Worm (Caenorhabditis elegans) whole organism, early embryonic: ENCODE measurements around the gene W07G4.2.

Experiments
- B0310.2 ChIP-seq: sonication (generic microtip); optimal IDR thresholded peaks from 2 replicates; lab custom pipeline; 2016; ENCODE audit warnings: mild to moderate bottlenecking, missing genetic modification characterization, missing compliant biosample characterization
- F13C5.2 ChIP-seq: sonication (generic microtip); optimal IDR thresholded peaks from 2 replicates; lab custom pipeline; 2017; ENCODE audit warnings: mild to moderate bottlenecking, missing genetic modification characterization, inconsistent platforms, missing compliant biosample characterization
- aly-1 ChIP-seq: sonication (generic microtip); optimal IDR thresholded peaks from 2 replicates; lab custom pipeline; 2016; ENCODE audit warnings: missing genetic modification characterization, missing compliant biosample characterization
- ama-1 ChIP-seq: fragments of 150-350 bp; optimal IDR thresholded peaks from 2 replicates; lab custom pipeline; 2014
- ceh-13 ChIP-seq: fragments of 200-800 bp; sonication (Bioruptor generic); optimal IDR thresholded peaks from 2 replicates; lab custom pipeline; 2018; ENCODE audit warnings: mild to moderate bottlenecking, missing genetic modification characterization, missing compliant biosample characterization
- ceh-36 ChIP-seq: sonication (generic microtip); optimal IDR thresholded peaks from 2 replicates; lab custom pipeline; 2016; ENCODE audit warnings: missing genetic modification characterization, inconsistent platforms, missing compliant biosample characterization
- ets-7 ChIP-seq: sonication (generic microtip); optimal IDR thresholded peaks from 2 replicates; lab custom pipeline; 2016; ENCODE audit warnings: missing genotype, missing genetic modification characterization, missing compliant biosample characterization
- flt-1 ChIP-seq: fragments of 200-800 bp; sonication (Bioruptor generic); IDR thresholded peaks from 2 replicates; pipeline ENCODE4 v1.3.6; 2022; ENCODE audit warnings: missing genetic modification characterization, missing compliant biosample characterization
- hmbx-1 ChIP-seq: sonication (generic microtip); optimal IDR thresholded peaks from 2 replicates; lab custom pipeline; 2016; ENCODE audit warnings: mild to moderate bottlenecking, missing genetic modification characterization, missing compliant biosample characterization
- hmg-4 ChIP-seq: fragments of 200-800 bp; sonication (Bioruptor generic); optimal IDR thresholded peaks from 2 replicates; lab custom pipeline; 2018; ENCODE audit warnings: mild to moderate bottlenecking, missing genetic modification characterization, missing compliant biosample characterization
- hnd-1 ChIP-seq: sonication (generic microtip); optimal IDR thresholded peaks from 2 replicates; lab custom pipeline; 2016; ENCODE audit warnings: missing genetic modification characterization, missing compliant biosample characterization
- pes-1 ChIP-seq: fragments of 200-800 bp; sonication (Bioruptor generic); IDR thresholded peaks from 2 replicates; pipeline ENCODE4 v1.3.6; 2022; ENCODE audit warnings: missing genetic modification reagents, missing genetic modification characterization, missing compliant biosample characterization
- scrt-1 ChIP-seq: fragments of 200-800 bp; sonication (Bioruptor generic); IDR thresholded peaks from 2 replicates; pipeline ENCODE4 v1.3.6; 2022; ENCODE audit warnings: missing genetic modification characterization, missing compliant biosample characterization
- sea-1 ChIP-seq: fragments of 200-800 bp; sonication (Bioruptor generic); conservative IDR thresholded peaks from 2 replicates; pipeline ENCODE4 v1.3.6; 2022; ENCODE audit warnings: missing genetic modification characterization, missing compliant biosample characterization
- tbx-11 ChIP-seq: fragments of 200-800 bp; sonication (Bioruptor generic); IDR thresholded peaks from 2 replicates; pipeline ENCODE4 v1.3.6; 2022; ENCODE audit warnings: missing genetic modification characterization, missing compliant biosample characterization
- tbx-37 ChIP-seq: fragments of 200-800 bp; sonication (Bioruptor generic); conservative IDR thresholded peaks from 2 replicates; pipeline ENCODE4 v1.3.6; 2022; ENCODE audit warnings: missing genetic modification reagents, missing genetic modification characterization, missing compliant biosample characterization
- tra-4 ChIP-seq: sonication (generic microtip); optimal IDR thresholded peaks from 2 replicates; lab custom pipeline; 2017; ENCODE audit warnings: missing genetic modification characterization, missing compliant biosample characterization

Gene W07G4.2

ce11 chrV:13053635-13054034, 17.3 kb upstream of the W07G4.2 start, which contains the start of gene srr-1:
Gene srr-1, minus strand, starts transcription at chrV:13053735.
- TF ChIP-seq flt-1 (GFP tag; lab: Robert Waterston, UW) (no peak), aly-1 (tag; lab: Kevin White, UChicago) (no peak), F13C5.2 (tag; lab: Kevin White, UChicago) (no peak), sea-1 (GFP tag; lab: Robert Waterston, UW) (no peak), hmg-4 (no peak), tbx-37 (no peak), tra-4 (tag; lab: Kevin White, UChicago) (no peak), B0310.2 (tag; lab: Kevin White, UChicago) (no peak)

DNA sequence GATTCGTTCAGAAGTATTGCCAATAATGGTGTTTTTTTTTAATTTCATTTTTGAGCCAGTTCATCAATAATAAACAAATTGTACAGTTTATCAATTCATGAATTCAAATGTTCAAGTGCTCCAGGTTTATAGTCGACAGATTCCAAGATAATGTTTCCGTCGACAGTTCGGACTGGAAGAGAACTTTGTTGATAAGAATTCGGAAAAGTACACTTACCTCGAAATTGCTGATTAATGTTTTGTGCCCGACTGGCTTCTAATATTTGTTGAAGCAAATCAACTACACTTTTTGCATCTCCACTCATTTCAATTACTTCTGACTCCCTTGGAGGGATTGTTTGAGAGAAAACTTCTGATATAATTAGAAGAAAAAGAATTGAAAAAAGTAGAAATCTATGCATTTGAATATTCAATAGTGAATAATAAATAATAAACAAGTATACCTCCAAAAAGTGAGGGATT, 12.8 kb upstream of the W07G4.2 start, which contains the start of gene W07G4.8:
W07G4.8 (minus strand) TSS at position 412 of the 462 bp plus-strand sequence.
- TF ChIP-seq ama-1: no peak
- TF ChIP-seq hnd-1 (tag; lab: Kevin White, UChicago): no peak
- no peak for TF ChIP-seq ceh-13 (GFP tag; lab: Kevin White, UChicago)
- no peak for TF ChIP-seq scrt-1 (GFP tag; lab: Robert Waterston, UW)
- no peak for TF ChIP-seq F13C5.2 (tag; lab: Kevin White, UChicago)
- TF ChIP-seq sea-1 (GFP tag; lab: Robert Waterston, UW): no peak
- no peak for TF ChIP-seq tbx-11 (GFP tag; lab: Robert Waterston, UW)
- TF ChIP-seq aly-1 (tag; lab: Kevin White, UChicago): no peak
- no peak for TF ChIP-seq flt-1 (GFP tag; lab: Robert Waterston, UW)
- TF ChIP-seq tbx-37: no peak
- no peak for TF ChIP-seq pes-1 (GFP tag; lab: Robert Waterston, UW)
- no peak for TF ChIP-seq ceh-36
- no peak for TF ChIP-seq hmbx-1 (tag; lab: Kevin White, UChicago)
- TF ChIP-seq tra-4 (tag; lab: Kevin White, UChicago): no peak
- no peak for TF ChIP-seq ets-7 (tag; lab: Kevin White, UChicago)
- no peak for TF ChIP-seq B0310.2 (tag; lab: Kevin White, UChicago)
- TF ChIP-seq hmg-4: no peak

ce11 chrV:13047574-13048030, 11.2 kb upstream of the W07G4.2 start, which contains the start of gene W07G4.5:
Gene W07G4.5, plus strand, starts transcription at chrV:13047980.
- no peak for TF ChIP-seq tbx-37
- no peak for TF ChIP-seq tra-4 (tag; lab: Kevin White, UChicago)
- no peak for TF ChIP-seq scrt-1 (GFP tag; lab: Robert Waterston, UW)
- TF ChIP-seq F13C5.2 (tag; lab: Kevin White, UChicago): no peak
- no peak for TF ChIP-seq ama-1
- TF ChIP-seq ceh-36: no peak
- TF ChIP-seq ceh-13 (GFP tag; lab: Kevin White, UChicago): no peak
- TF ChIP-seq tbx-11 (GFP tag; lab: Robert Waterston, UW): no peak
- no peak for TF ChIP-seq hmbx-1 (tag; lab: Kevin White, UChicago)
- TF ChIP-seq B0310.2 (tag; lab: Kevin White, UChicago): no peak
- no peak for TF ChIP-seq hnd-1 (tag; lab: Kevin White, UChicago)
- TF ChIP-seq flt-1 (GFP tag; lab: Robert Waterston, UW): no peak
- no peak for TF ChIP-seq pes-1 (GFP tag; lab: Robert Waterston, UW)
- TF ChIP-seq aly-1 (tag; lab: Kevin White, UChicago): no peak
- TF ChIP-seq sea-1 (GFP tag; lab: Robert Waterston, UW): no peak
- no peak for TF ChIP-seq hmg-4
- TF ChIP-seq ets-7 (tag; lab: Kevin White, UChicago): no peak

DNA sequence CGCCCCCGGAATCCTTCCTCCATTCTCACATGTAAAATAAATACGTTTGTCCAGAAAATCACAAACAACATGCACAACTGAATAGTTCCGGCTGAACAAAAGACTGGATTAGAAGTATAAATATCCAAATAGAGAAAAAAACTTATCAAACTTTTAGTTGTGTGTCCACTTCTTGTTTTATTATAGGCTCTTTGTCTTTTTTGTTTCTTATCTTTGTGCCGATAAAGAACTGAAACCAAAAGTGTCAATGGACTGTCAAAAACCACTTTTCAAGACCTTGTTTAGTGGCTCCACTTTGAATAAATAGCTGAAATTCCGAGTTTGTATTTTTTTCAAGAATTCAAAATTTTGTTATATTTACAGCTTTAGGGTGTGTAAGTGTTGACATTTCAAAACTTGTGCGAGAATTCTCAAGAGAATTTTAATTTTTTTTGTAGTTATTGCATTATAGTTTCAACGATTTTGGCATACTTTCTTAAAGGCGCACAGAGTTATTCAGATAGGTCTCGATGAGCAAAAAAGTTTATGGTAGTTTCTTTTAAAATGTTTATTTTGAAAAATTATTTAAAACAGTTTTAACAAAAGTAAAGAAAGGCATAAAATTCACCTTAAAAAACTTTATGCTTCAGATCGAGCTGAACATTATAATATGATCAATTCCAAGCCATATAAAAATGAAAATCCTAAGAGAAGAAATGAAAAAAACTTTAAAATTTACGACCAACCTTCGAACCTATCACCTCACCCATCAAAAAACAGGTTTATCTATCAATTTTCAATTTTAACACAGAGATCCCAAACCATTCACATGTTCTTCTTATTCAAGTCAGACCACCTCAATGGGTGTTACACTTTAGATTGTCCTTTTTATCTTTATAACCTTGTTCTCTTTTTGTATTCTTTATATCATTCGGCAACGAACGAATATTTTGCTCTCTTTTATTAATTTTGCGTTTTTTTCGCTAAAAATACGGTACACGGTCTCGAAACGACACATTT, 10.1 kb upstream of the W07G4.2 start:
- TF ChIP-seq tbx-37 (no peak), aly-1 (tag; lab: Kevin White, UChicago) (no peak), ets-7 (tag; lab: Kevin White, UChicago) (no peak), hnd-1 (tag; lab: Kevin White, UChicago) (no peak), flt-1 (GFP tag; lab: Robert Waterston, UW) (no peak)

ce11 chrV:13045017-13045416, 8.7 kb upstream of the W07G4.2 start:
- TF ChIP-seq ama-1 (no peak), F13C5.2 (tag; lab: Kevin White, UChicago) (no peak), tbx-37 (no peak), ets-7 (tag; lab: Kevin White, UChicago) (no peak), hmg-4 (no peak), B0310.2 (tag; lab: Kevin White, UChicago) (no peak), hnd-1 (tag; lab: Kevin White, UChicago) (no peak), tra-4 (tag; lab: Kevin White, UChicago) (no peak), flt-1 (GFP tag; lab: Robert Waterston, UW) (no peak), pes-1 (GFP tag; lab: Robert Waterston, UW) (no peak), aly-1 (tag; lab: Kevin White, UChicago) (no peak), ceh-13 (GFP tag; lab: Kevin White, UChicago) (no peak), hmbx-1 (tag; lab: Kevin White, UChicago) (no peak), sea-1 (GFP tag; lab: Robert Waterston, UW) (no peak), scrt-1 (GFP tag; lab: Robert Waterston, UW) (no peak), tbx-11 (GFP tag; lab: Robert Waterston, UW) (no peak), ceh-36 (no peak)

DNA sequence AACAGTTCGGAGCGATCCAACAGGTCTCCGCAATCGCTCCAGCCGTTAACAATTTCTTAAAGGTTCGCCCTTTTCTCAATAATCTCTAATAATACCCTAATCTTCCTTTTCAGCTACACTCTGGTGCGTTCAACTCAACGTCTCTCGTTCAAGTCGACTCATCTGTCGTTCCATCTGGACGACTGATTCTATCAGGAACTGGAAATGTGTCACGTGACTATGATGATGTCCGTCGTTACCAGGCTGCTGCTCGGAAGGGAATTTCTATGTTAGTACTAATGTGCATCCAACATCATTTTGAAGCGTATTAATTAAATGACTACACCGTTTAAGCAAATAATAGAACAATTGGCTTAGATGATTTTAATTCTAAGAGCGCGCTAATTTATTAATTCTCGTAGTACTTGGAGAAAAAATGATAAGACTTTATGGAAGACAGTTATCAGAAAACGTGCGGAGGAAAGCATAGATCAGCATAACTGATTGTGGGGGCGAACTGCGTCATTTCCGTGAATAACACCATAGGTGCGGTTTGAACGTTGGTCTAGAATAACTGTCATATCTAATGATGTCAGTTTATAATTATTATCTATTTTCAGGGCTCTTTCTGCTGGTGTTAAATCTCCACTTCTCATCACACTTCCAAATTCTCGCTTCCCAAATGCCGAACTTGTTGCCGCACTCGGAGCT, 7.6 kb upstream of the W07G4.2 start:
- TF ChIP-seq ceh-13 (GFP tag; lab: Kevin White, UChicago) (no peak), B0310.2 (tag; lab: Kevin White, UChicago) (no peak), scrt-1 (GFP tag; lab: Robert Waterston, UW) (no peak), tbx-11 (GFP tag; lab: Robert Waterston, UW) (no peak), ama-1 (no peak), hnd-1 (tag; lab: Kevin White, UChicago) (no peak), tbx-37 (no peak), sea-1 (GFP tag; lab: Robert Waterston, UW) (no peak), pes-1 (GFP tag; lab: Robert Waterston, UW) (no peak), hmbx-1 (tag; lab: Kevin White, UChicago) (no peak), hmg-4 (no peak), F13C5.2 (tag; lab: Kevin White, UChicago) (no peak)
